Fruit fly (Drosophila melanogaster) whole organism, embryonic: ENCODE results near the gene Sk2.

Experiments used
- Atf-2 ChIP-seq: fragments of 200-800 bp; sonication (Bioruptor generic); optimal IDR thresholded peaks from 2 replicates; lab custom pipeline; 2016; ENCODE audit warnings: missing biosample characterization, missing genetic modification characterization
- CG10274 ChIP-seq: fragments of 200-800 bp; sonication (Bioruptor generic); optimal IDR thresholded peaks from 3 replicates; lab custom pipeline; 2017; ENCODE audit warnings: missing biosample characterization, mild to moderate bottlenecking, missing genetic modification characterization
- CG11093 ChIP-seq: fragments of 200-800 bp; sonication (Bioruptor generic); IDR thresholded peaks from 3 replicates; pipeline ENCODE4 v1.3.6; 2022; ENCODE audit warnings: missing biosample characterization, missing genetic modification characterization
- CG12236 ChIP-seq: fragments of 200-800 bp; sonication (Bioruptor generic); optimal IDR thresholded peaks from 2 replicates; lab custom pipeline; 2016; ENCODE audit warnings: missing biosample characterization, missing genetic modification characterization
- CG13424 ChIP-seq: fragments of 200-800 bp; sonication (Bioruptor generic); optimal IDR thresholded peaks from 2 replicates; lab custom pipeline; 2019; ENCODE audit warnings: missing biosample characterization, mild to moderate bottlenecking, missing genetic modification characterization, moderate library complexity
- CG14014 ChIP-seq: fragments of 200-800 bp; sonication (Bioruptor generic); IDR thresholded peaks from 2 replicates; pipeline ENCODE4 v1.3.6; 2022; ENCODE audit warnings: missing biosample characterization, missing genetic modification characterization
- CG14667 ChIP-seq: fragments of 200-800 bp; sonication (Bioruptor generic); IDR thresholded peaks from 2 replicates; pipeline ENCODE4 v1.3.6; 2022; ENCODE audit warnings: missing biosample characterization, missing genetic modification characterization
- CG17829 ChIP-seq: fragments of 200-800 bp; optimal IDR thresholded peaks from 2 replicates; lab custom pipeline; 2019; ENCODE audit warnings: missing biosample characterization, mild to moderate bottlenecking, missing genetic modification characterization, moderate library complexity
- CG18599 ChIP-seq: fragments of 200-800 bp; sonication (Bioruptor generic); optimal IDR thresholded peaks from 3 replicates; lab custom pipeline; 2017; ENCODE audit warnings: missing biosample characterization, missing genetic modification characterization, mild to moderate bottlenecking, moderate library complexity, missing genetic modification reagents
- CG2120 ChIP-seq: fragments of 200-800 bp; sonication (Bioruptor generic); optimal IDR thresholded peaks from 3 replicates; lab custom pipeline; 2016; ENCODE audit warnings: missing biosample characterization, missing genetic modification characterization
- CG32772 ChIP-seq: fragments of 200-800 bp; sonication (Bioruptor generic); IDR thresholded peaks from 2 replicates; pipeline ENCODE4 v1.3.6; 2022; ENCODE audit warnings: missing biosample characterization, missing genetic modification characterization
- CG33213 ChIP-seq: fragments of 200-800 bp; sonication (Bioruptor generic); optimal IDR thresholded peaks from 3 replicates; lab custom pipeline; 2016; ENCODE audit warnings: missing biosample characterization, missing genetic modification characterization
- CG6791 ChIP-seq: fragments of 200-800 bp; sonication (Bioruptor generic); IDR thresholded peaks from 3 replicates; pipeline ENCODE4 v1.3.6; 2022; ENCODE audit warnings: missing biosample characterization, missing genetic modification characterization; ENCODE audit not compliant: partially characterized antibody
- CG8388 ChIP-seq: fragments of 200-800 bp; sonication (Bioruptor generic); optimal IDR thresholded peaks from 2 replicates; lab custom pipeline; 2019; ENCODE audit warnings: missing biosample characterization, mild to moderate bottlenecking, missing genetic modification characterization, moderate library complexity
- CG8944 ChIP-seq: fragments of 200-800 bp; sonication (Bioruptor generic); optimal IDR thresholded peaks from 3 replicates; lab custom pipeline; 2016; ENCODE audit warnings: missing biosample characterization, missing genetic modification characterization
- CG9797 ChIP-seq: fragments of 200-800 bp; sonication (Bioruptor generic); optimal IDR thresholded peaks from 3 replicates; lab custom pipeline; 2018; ENCODE audit warnings: missing biosample characterization, mild to moderate bottlenecking, missing genetic modification characterization
- CrebB ChIP-seq: fragments of 200-800 bp; sonication (Bioruptor generic); optimal IDR thresholded peaks from 3 replicates; lab custom pipeline; 2018; ENCODE audit warnings: missing biosample characterization, mild to moderate bottlenecking, missing genetic modification characterization
- D ChIP-seq, 2 experiments: fragments of 200-800 bp in 1 of 2; fragments of >200 bp in 1 of 2; sonication (Bioruptor generic) in 1 of 2; optimal IDR thresholded peaks; 2 replicates in 1 of 2; 3 replicates in 1 of 2; lab custom pipeline; 2017; ENCODE audit warnings: mild to moderate bottlenecking in 1 of 2, missing biosample characterization in 1 of 2, missing genetic modification characterization in 1 of 2, missing genetic modification reagents in 1 of 2
- E2f1 ChIP-seq: fragments of 200-800 bp; sonication (Bioruptor generic); IDR thresholded peaks from 2 replicates; pipeline ENCODE4 v1.3.6; 2022; ENCODE audit warnings: missing biosample characterization, missing genetic modification characterization
- Ets97D ChIP-seq: fragments of 200-800 bp; sonication (Bioruptor generic); optimal IDR thresholded peaks from 3 replicates; lab custom pipeline; 2016; ENCODE audit warnings: missing biosample characterization, missing genetic modification characterization
- H2.0 ChIP-seq: fragments of 200-800 bp; sonication (Bioruptor generic); IDR thresholded peaks from 2 replicates; pipeline ENCODE4 v1.3.6; 2022; ENCODE audit warnings: missing biosample characterization, missing genetic modification characterization
- HHEX ChIP-seq: fragments of 200-800 bp; sonication (Bioruptor generic); optimal IDR thresholded peaks from 3 replicates; lab custom pipeline; 2017; ENCODE audit warnings: missing biosample characterization, mild to moderate bottlenecking, missing genetic modification characterization, missing genetic modification reagents
- HLH54F ChIP-seq: fragments of 200-800 bp; sonication (Bioruptor generic); optimal IDR thresholded peaks from 3 replicates; lab custom pipeline; 2016; ENCODE audit warnings: missing biosample characterization, missing genetic modification characterization
- Hand ChIP-seq: fragments of 200-800 bp; sonication (Bioruptor generic); optimal IDR thresholded peaks from 2 replicates; lab custom pipeline; 2017; ENCODE audit warnings: mild to moderate bottlenecking, missing biosample characterization, missing genetic modification reagents, missing genetic modification characterization
- Lim3 ChIP-seq: fragments of 200-800 bp; sonication (Bioruptor generic); IDR thresholded peaks from 2 replicates; pipeline ENCODE4 v1.3.6; 2022; ENCODE audit warnings: missing biosample characterization, missing genetic modification characterization
- NC2α ChIP-seq: fragments of 200-800 bp; sonication (Bioruptor generic); optimal IDR thresholded peaks from 2 replicates; lab custom pipeline; 2016; ENCODE audit warnings: missing biosample characterization, missing genetic modification characterization
- Nf-YC ChIP-seq: fragments of 200-800 bp; optimal IDR thresholded peaks from 3 replicates; lab custom pipeline; 2019; ENCODE audit warnings: missing biosample characterization, mild to moderate bottlenecking, missing genetic modification characterization, moderate library complexity
- Sry-β ChIP-seq: fragments of 200-800 bp; sonication (Bioruptor generic); optimal IDR thresholded peaks from 2 replicates; lab custom pipeline; 2018; ENCODE audit warnings: missing biosample characterization, mild to moderate bottlenecking, missing genetic modification characterization, moderate library complexity
- Usf ChIP-seq: fragments of 200-800 bp; sonication (Bioruptor generic); optimal IDR thresholded peaks from 2 replicates; lab custom pipeline; 2017; ENCODE audit warnings: missing genotype, missing biosample characterization, missing genetic modification characterization
- ash1 ChIP-seq: fragments of 200-800 bp; sonication (Bioruptor generic); optimal IDR thresholded peaks from 2 replicates; lab custom pipeline; 2018; ENCODE audit warnings: missing biosample characterization, mild to moderate bottlenecking, missing genetic modification characterization
- az2 ChIP-seq: fragments of 200-800 bp; sonication (Bioruptor generic); optimal IDR thresholded peaks from 3 replicates; lab custom pipeline; 2016; ENCODE audit warnings: missing biosample characterization, missing genetic modification characterization
- cad ChIP-seq: fragments of >200 bp; optimal IDR thresholded peaks from 2 replicates; lab custom pipeline; 2017; ENCODE audit warnings: missing biosample characterization, missing genetic modification characterization
- dpn ChIP-seq, 2 experiments: fragments of 200-800 bp; sonication (Bioruptor generic); optimal IDR thresholded peaks; 3 replicates each; lab custom pipeline; 2016; ENCODE audit warnings: missing biosample characterization in 2 of 2, missing genetic modification characterization in 2 of 2
- gcm ChIP-seq: fragments of 200-800 bp; sonication (Bioruptor generic); optimal IDR thresholded peaks from 2 replicates; lab custom pipeline; 2019; ENCODE audit warnings: missing biosample characterization, mild to moderate bottlenecking, missing genetic modification characterization, moderate library complexity
- kah ChIP-seq: fragments of 200-800 bp; sonication (Bioruptor generic); optimal IDR thresholded peaks from 2 replicates; lab custom pipeline; 2018; ENCODE audit warnings: missing biosample characterization, mild to moderate bottlenecking, missing genetic modification characterization
- lilli ChIP-seq: fragments of 200-800 bp; sonication (Bioruptor generic); optimal IDR thresholded peaks from 3 replicates; lab custom pipeline; 2016; ENCODE audit warnings: missing biosample characterization, missing genetic modification characterization
- maf-S ChIP-seq: fragments of 200-800 bp; sonication (Bioruptor generic); optimal IDR thresholded peaks from 2 replicates; lab custom pipeline; 2016; ENCODE audit warnings: missing biosample characterization, missing genetic modification characterization
- pan ChIP-seq, 4 experiments: fragments of >200 bp in 3 of 4; fragments of 200-800 bp in 1 of 4; sonication (Bioruptor generic) in 1 of 4; optimal IDR thresholded peaks in 3 of 4; IDR thresholded peaks in 1 of 4; 2 replicates each; pipeline versions ENCODE4 v1.3.6 to Lab custom; 2017 to 2022; ENCODE audit warnings: missing biosample characterization in 2 of 4, missing genetic modification characterization in 2 of 4, mixed read lengths in 1 of 4
- pnt ChIP-seq: fragments of 200-800 bp; sonication (Bioruptor generic); optimal IDR thresholded peaks from 3 replicates; lab custom pipeline; 2016; ENCODE audit warnings: missing biosample characterization, missing genetic modification characterization
- pros ChIP-seq: fragments of 200-800 bp; sonication (Bioruptor generic); optimal IDR thresholded peaks from 3 replicates; lab custom pipeline; 2019; ENCODE audit warnings: missing biosample characterization, mild to moderate bottlenecking, missing genetic modification characterization, moderate library complexity
- salm ChIP-seq: fragments of 200-800 bp; sonication (Bioruptor generic); optimal IDR thresholded peaks from 2 replicates; lab custom pipeline; 2018; ENCODE audit warnings: missing biosample characterization, mild to moderate bottlenecking, missing genetic modification characterization
- sd ChIP-seq: fragments of 200-800 bp; sonication (Bioruptor generic); optimal IDR thresholded peaks from 3 replicates; lab custom pipeline; 2018; ENCODE audit warnings: missing biosample characterization, mild to moderate bottlenecking, missing genetic modification characterization, moderate library complexity
- shn ChIP-seq: fragments of 200-800 bp; sonication (Bioruptor generic); optimal IDR thresholded peaks from 3 replicates; lab custom pipeline; 2016; ENCODE audit warnings: missing biosample characterization, missing genetic modification characterization
- sim ChIP-seq: fragments of 200-800 bp; sonication (Bioruptor generic); IDR thresholded peaks from 2 replicates; pipeline ENCODE4 v1.3.6; 2022; ENCODE audit warnings: missing biosample characterization, missing genetic modification characterization
- sr ChIP-seq: fragments of 200-800 bp; sonication (Bioruptor generic); IDR thresholded peaks from 3 replicates; pipeline ENCODE4 v1.3.6; 2022; ENCODE audit warnings: missing biosample characterization, missing genetic modification characterization
- sug ChIP-seq: fragments of 200-800 bp; optimal IDR thresholded peaks from 2 replicates; lab custom pipeline; 2019; ENCODE audit warnings: missing biosample characterization, mild to moderate bottlenecking, missing genetic modification characterization, moderate library complexity
- tgo ChIP-seq: fragments of 200-800 bp; sonication (Bioruptor generic); IDR thresholded peaks from 3 replicates; pipeline ENCODE4 v1.3.6; 2022; ENCODE audit warnings: missing biosample characterization, missing genetic modification characterization
- unc-4 ChIP-seq: fragments of 200-800 bp; sonication (Bioruptor generic); IDR thresholded peaks from 2 replicates; pipeline ENCODE4 v1.3.6; 2022; ENCODE audit warnings: missing biosample characterization, missing genetic modification characterization; ENCODE audit not compliant: partially characterized antibody

Gene Sk2

dm6 chr3L:3058970-3059883 lies 12.3 kb downstream of the Sk2 start (continued):
- no peak for TF ChIP-seq shn
- TF ChIP-seq pros = peak; percentile 44
- no peak for TF ChIP-seq CG33213 (GFP tag; lab: Kevin White, UChicago)
- TF ChIP-seq CG17829 (tag; lab: Kevin White, UChicago) = peak; percentile 45
- no peak for TF ChIP-seq HLH54F (GFP tag; lab: Kevin White, UChicago)
- TF ChIP-seq sr (GFP tag; lab: Robert Waterston, UW) = no peak
- peak; percentile 52 for TF ChIP-seq CG13424
- no peak for TF ChIP-seq H2.0 (GFP tag; lab: Robert Waterston, UW)
- no peak for TF ChIP-seq dpn (GFP tag; optimal IDR thresholded peaks at IDR 0.05; lab: Kevin White, UChicago)
- TF ChIP-seq CG18599 (GFP tag; lab: Kevin White, UChicago) = no peak
- no peak for TF ChIP-seq CG8944 (GFP tag; lab: Kevin White, UChicago)
- no peak for TF ChIP-seq Lim3
- no peak for TF ChIP-seq CG6791 (GFP tag; lab: Robert Waterston, UW)
- no peak for TF ChIP-seq tgo (GFP tag; lab: Robert Waterston, UW)
- TF ChIP-seq CG11093 (GFP tag; lab: Robert Waterston, UW) = no peak
- no peak for TF ChIP-seq ash1
- no peak for TF ChIP-seq maf-S
- no peak for TF ChIP-seq pan (optimal IDR thresholded peaks at IDR 0.05; lab: Kevin White, UChicago)
- TF ChIP-seq pan (GFP tag; optimal IDR thresholded peaks at IDR 0.05 in 1 of 2, IDR thresholded peaks at IDR 0.05 in 1 of 2) = no peak
- no peak for TF ChIP-seq D (optimal IDR thresholded peaks at IDR 0.05; lab: Kevin White, UChicago)
- peak; percentile 42 for TF ChIP-seq D (GFP tag; optimal IDR thresholded peaks at IDR 0.05; lab: Kevin White, UChicago)
- TF ChIP-seq Usf (GFP tag; lab: Kevin White, UChicago) = no peak
- no peak for TF ChIP-seq unc-4 (GFP tag; lab: Robert Waterston, UW)
- no peak for TF ChIP-seq CG32772 (GFP tag; lab: Robert Waterston, UW)
- no peak for TF ChIP-seq E2f1
- TF ChIP-seq CG8388 (GFP tag; lab: Kevin White, UChicago) = peak; percentile 29
- TF ChIP-seq Sry-β = no peak
- no peak for TF ChIP-seq salm (tag; lab: Kevin White, UChicago)
- no peak for TF ChIP-seq lilli (GFP tag; lab: Kevin White, UChicago)
- TF ChIP-seq sd (tag; lab: Kevin White, UChicago) = peak; percentile 98
- TF ChIP-seq CG12236 = no peak
- TF ChIP-seq az2 (GFP tag; lab: Kevin White, UChicago) = no peak
- TF ChIP-seq Ets97D (GFP tag; lab: Kevin White, UChicago) = no peak
- no peak for TF ChIP-seq Atf-2
- no peak for TF ChIP-seq CG14014 (GFP tag; lab: Robert Waterston, UW)
- TF ChIP-seq sug (tag; lab: Kevin White, UChicago) = no peak
- peak; percentile 9 for TF ChIP-seq Nf-YC (tag; lab: Kevin White, UChicago)
- TF ChIP-seq Hand (GFP tag; lab: Kevin White, UChicago) = no peak
- TF ChIP-seq gcm (GFP tag; lab: Kevin White, UChicago) = peak; percentile 81
- no peak for TF ChIP-seq CG14667 (GFP tag; lab: Robert Waterston, UW)
- no peak for TF ChIP-seq CG2120 (GFP tag; lab: Kevin White, UChicago)
- TF ChIP-seq pnt (GFP tag; lab: Kevin White, UChicago) = no peak
- no peak for TF ChIP-seq CG9797 (GFP tag; lab: Kevin White, UChicago)
- no peak for TF ChIP-seq HHEX
- no peak for TF ChIP-seq CG10274 (GFP tag; lab: Kevin White, UChicago)
- no peak for TF ChIP-seq cad (GFP tag; lab: Kevin White, UChicago)
- peak; percentile 36 for TF ChIP-seq kah
- TF ChIP-seq NC2α (GFP tag; lab: Kevin White, UChicago) = no peak
- TF ChIP-seq CrebB (tag; lab: Kevin White, UChicago) = no peak
- TF ChIP-seq sim (GFP tag; lab: Robert Waterston, UW) = no peak
